Worm (Caenorhabditis elegans): Measurements from ENCODE around the gene ZC477.7.

The ZC477.7 gene

DNA sequence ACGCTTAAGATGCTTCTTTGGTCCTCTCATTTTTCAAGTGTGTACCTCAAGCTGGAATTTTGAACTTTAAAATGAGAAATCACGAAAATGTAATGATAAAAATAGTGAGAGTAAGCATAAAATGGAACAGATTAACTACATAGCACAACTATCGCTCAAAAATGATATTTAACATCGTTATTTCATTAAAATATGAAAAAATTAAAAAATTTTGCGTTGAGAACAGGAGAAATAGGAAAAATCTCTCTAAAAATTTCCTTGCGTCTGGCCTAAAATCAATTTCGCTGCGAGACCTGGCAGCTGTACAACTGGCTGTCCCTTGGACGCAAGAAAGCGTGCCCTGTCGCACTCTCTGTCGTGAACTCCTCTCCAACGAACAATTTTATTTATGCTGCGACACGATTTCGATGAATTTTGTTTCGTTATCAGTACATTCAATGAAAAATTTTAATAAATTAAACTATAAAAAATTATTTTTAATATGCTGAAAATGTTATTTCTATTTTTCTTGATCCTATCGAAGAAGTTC is 26.6 kb downstream of the ZC477.7 start, which contains the start of gene rps-4 (continued):
- TF ChIP-seq madf-6 (GFP tag; IDR thresholded peaks at IDR 0.05) (peak; percentile 75), xnd-1 (tag; optimal IDR thresholded peaks at IDR 0.05) (no peak), ztf-26 (tag; optimal IDR thresholded peaks at IDR 0.05) (peak; percentile 19), ceh-79 (tag; optimal IDR thresholded peaks at IDR 0.05) (no peak), unc-62 (GFP tag; optimal IDR thresholded peaks at IDR 0.05) (no peak), gei-17 (GFP tag; optimal IDR thresholded peaks at IDR 0.05) (no peak), lag-1 (GFP tag; IDR thresholded peaks at IDR 0.05) (no peak), sdz-38 (tag; optimal IDR thresholded peaks at IDR 0.05) (no peak), hmg-1.2 (GFP tag; IDR thresholded peaks at IDR 0.05) (peak; percentile 61), tbp1 (GFP tag; optimal IDR thresholded peaks at IDR 0.05) (peak; percentile 66), B0261.1 (tag; optimal IDR thresholded peaks at IDR 0.05) (no peak), F57A8.1 (GFP tag; optimal IDR thresholded peaks at IDR 0.05) (no peak), Y53F4B.3 (GFP tag; IDR thresholded peaks at IDR 0.05) (no peak), snpc-4 (GFP tag; optimal IDR thresholded peaks at IDR 0.05) (peak; percentile 37), snpc-4 (tag; optimal IDR thresholded peaks at IDR 0.05) (peak; percentile 60 to 88 (median 76)), C06A6.2 (GFP tag; conservative IDR thresholded peaks at IDR 0.05) (0 out of 2 replicates have a peak, but pooled peaks have one; percentile 33), snpc-1.1 (tag; optimal IDR thresholded peaks at IDR 0.05; ENCODE audit: insufficient read depth) (peak; percentile 14), mes-4 (tag; optimal IDR thresholded peaks at IDR 0.05) (no peak), F55B11.4 (tag; optimal IDR thresholded peaks at IDR 0.05; ENCODE audit: borderline replicate concordance, insufficient read depth) (no peak), ztf-18 (tag; optimal IDR thresholded peaks at IDR 0.05) (peak; percentile 84), die-1 (tag; optimal IDR thresholded peaks at IDR 0.05) (no peak), egl-18 (GFP tag; IDR thresholded peaks at IDR 0.05) (no peak), athp-1 (tag; optimal IDR thresholded peaks at IDR 0.05) (peak; percentile 42), atf-7 (tag; optimal IDR thresholded peaks at IDR 0.05) (no peak), madf-10 (tag; optimal IDR thresholded peaks at IDR 0.05) (peak; percentile 58), nhr-27 (tag; optimal IDR thresholded peaks at IDR 0.05) (no peak), ztf-25 (GFP tag; IDR thresholded peaks at IDR 0.05) (no peak), dox-1 (GFP tag; IDR thresholded peaks at IDR 0.05) (peak; percentile 88), hmg-20 (GFP tag; IDR thresholded peaks at IDR 0.05) (no peak), nfya-1 (tag; optimal IDR thresholded peaks at IDR 0.05; ENCODE audit: borderline replicate concordance, insufficient read depth) (no peak), ama-1 (optimal IDR thresholded peaks at IDR 0.05) (no peak), ama-1 (GFP tag; optimal IDR thresholded peaks at IDR 0.05) (no peak), lin-26 (GFP tag; IDR thresholded peaks at IDR 0.05) (no peak), chd-7 (tag; optimal IDR thresholded peaks at IDR 0.05) (no peak), F49E8.2 (tag; optimal IDR thresholded peaks at IDR 0.05; ENCODE audit: insufficient read depth) (peak; percentile 74), Y95B8A.8 (GFP tag; IDR thresholded peaks at IDR 0.05) (no peak), B0035.1 (tag; optimal IDR thresholded peaks at IDR 0.05) (no peak), lsl-1 (GFP tag; optimal IDR thresholded peaks at IDR 0.05) (peak; percentile 68), him-1 (tag; optimal IDR thresholded peaks at IDR 0.05) (peak; percentile 43), aptf-2 (GFP tag; conservative IDR thresholded peaks at IDR 0.05) (no peak), K12H6.12 (tag; optimal IDR thresholded peaks at IDR 0.05) (peak; percentile 61), madf-3 (GFP tag; IDR thresholded peaks at IDR 0.05) (peak; percentile 37; the same call in 1 of the 2 replicates), sea-2 (GFP tag; IDR thresholded peaks at IDR 0.05) (no peak), lsy-27 (tag; optimal IDR thresholded peaks at IDR 0.05; ENCODE audit: borderline replicate concordance, insufficient read depth) (no peak), lin-54 (GFP tag; optimal IDR thresholded peaks at IDR 0.05) (peak; percentile 73), T07F8.4 (tag; optimal IDR thresholded peaks at IDR 0.05) (no peak), B0019.2 (GFP tag; conservative IDR thresholded peaks at IDR 0.05) (no peak), nhr-80 (tag; optimal IDR thresholded peaks at IDR 0.05) (peak; percentile 62), ceh-27 (GFP tag; optimal IDR thresholded peaks at IDR 0.05) (peak; percentile 70)

Measured in whole organism, young adult.